Worm (Caenorhabditis elegans) whole organism, late embryonic: ENCODE measurements around the gene mdt-28.

ENCODE experiments used
- C38D4.7 ChIP-seq: fragments of 200-800 bp; sonication (Bioruptor generic); optimal IDR thresholded peaks from 2 replicates; lab custom pipeline; 2018; ENCODE audit warnings: mild to moderate bottlenecking, missing genetic modification characterization, moderate library complexity, missing compliant biosample characterization
- K02D7.2 ChIP-seq: sonication (generic microtip); optimal IDR thresholded peaks from 2 replicates; lab custom pipeline; 2017; ENCODE audit warnings: mild to moderate bottlenecking, missing genetic modification characterization, missing compliant biosample characterization
- K09A11.1 ChIP-seq: sonication (generic microtip); optimal IDR thresholded peaks from 2 replicates; lab custom pipeline; 2017; ENCODE audit warnings: antibody characterized with exemption, mild to moderate bottlenecking, missing genetic modification characterization, missing compliant biosample characterization; ENCODE audit not compliant: insufficient read depth
- T23F11.4 ChIP-seq: fragments of 200-800 bp; sonication (Bioruptor generic); optimal IDR thresholded peaks from 2 replicates; lab custom pipeline; 2018; ENCODE audit warnings: mild to moderate bottlenecking, missing genetic modification characterization, missing compliant biosample characterization
- ama-1 ChIP-seq: fragments of 150-350 bp; optimal IDR thresholded peaks from 2 replicates; lab custom pipeline; 2014
- ceh-14 ChIP-seq: sonication (generic microtip); optimal IDR thresholded peaks from 2 replicates; lab custom pipeline; 2016; ENCODE audit warnings: missing genotype, missing genetic modification characterization, missing compliant biosample characterization
- ceh-2 ChIP-seq: sonication (generic microtip); optimal IDR thresholded peaks from 2 replicates; lab custom pipeline; 2016; ENCODE audit warnings: missing genotype, missing genetic modification characterization, missing compliant biosample characterization
- ceh-24 ChIP-seq: sonication (generic microtip); optimal IDR thresholded peaks from 2 replicates; lab custom pipeline; 2016; ENCODE audit warnings: mild to moderate bottlenecking, missing genetic modification characterization, missing compliant biosample characterization
- ceh-30 ChIP-seq: fragments of 150-350 bp; optimal IDR thresholded peaks from 2 replicates; lab custom pipeline; 2014; ENCODE audit warnings: missing biosample characterization, missing genetic modification characterization
- ceh-34 ChIP-seq: sonication (generic microtip); optimal IDR thresholded peaks from 2 replicates; lab custom pipeline; 2016; ENCODE audit warnings: mild to moderate bottlenecking, missing genetic modification characterization, missing compliant biosample characterization
- ceh-45 ChIP-seq: fragments of 200-800 bp; sonication (Bioruptor generic); IDR thresholded peaks from 2 replicates; pipeline ENCODE4 v1.3.6; 2022; ENCODE audit warnings: missing genetic modification reagents, missing genetic modification characterization, missing compliant biosample characterization
- che-1 ChIP-seq: sonication (generic microtip); optimal IDR thresholded peaks from 2 replicates; lab custom pipeline; 2016; ENCODE audit warnings: mild to moderate bottlenecking, missing genetic modification characterization, missing compliant biosample characterization
- dve-1 ChIP-seq: sonication (generic microtip); optimal IDR thresholded peaks from 2 replicates; lab custom pipeline; 2017; ENCODE audit warnings: antibody characterized with exemption, mild to moderate bottlenecking, missing genetic modification characterization, missing compliant biosample characterization
- elt-2 ChIP-seq: sonication (generic microtip); optimal IDR thresholded peaks from 2 replicates; lab custom pipeline; 2016; ENCODE audit warnings: missing genetic modification reagents, missing genetic modification characterization, missing compliant biosample characterization
- elt-4 ChIP-seq: sonication (generic microtip); optimal IDR thresholded peaks from 2 replicates; lab custom pipeline; 2016; ENCODE audit warnings: missing genetic modification characterization, missing compliant biosample characterization
- ets-4 ChIP-seq: sonication (generic microtip); optimal IDR thresholded peaks from 2 replicates; lab custom pipeline; 2016; ENCODE audit warnings: missing genetic modification characterization, missing compliant biosample characterization
- fax-1 ChIP-seq: sonication (generic microtip); optimal IDR thresholded peaks from 2 replicates; lab custom pipeline; 2016; ENCODE audit warnings: missing genotype, missing genetic modification characterization, missing compliant biosample characterization
- fkh-10 ChIP-seq: fragments of 150-350 bp; optimal IDR thresholded peaks from 2 replicates; lab custom pipeline; 2014; ENCODE audit warnings: missing biosample characterization, missing genetic modification reagents, missing genetic modification characterization
- fkh-6 ChIP-seq: sonication (generic microtip); optimal IDR thresholded peaks from 2 replicates; lab custom pipeline; 2016; ENCODE audit warnings: missing genetic modification characterization, missing compliant biosample characterization
- mec-3 ChIP-seq: sonication (generic microtip); optimal IDR thresholded peaks from 2 replicates; lab custom pipeline; 2016; ENCODE audit warnings: borderline replicate concordance, missing genetic modification characterization, missing compliant biosample characterization
- nfya-1 ChIP-seq: sonication (generic microtip); optimal IDR thresholded peaks from 2 replicates; lab custom pipeline; 2017; ENCODE audit warnings: missing genetic modification characterization, mild to moderate bottlenecking, missing compliant biosample characterization, antibody characterized with exemption, moderate library complexity
- nhr-11 ChIP-seq: fragments of 150-350 bp; optimal IDR thresholded peaks from 2 replicates; lab custom pipeline; 2014; ENCODE audit warnings: missing biosample characterization, missing genetic modification characterization
- nhr-232 ChIP-seq: sonication (generic microtip); optimal IDR thresholded peaks from 2 replicates; lab custom pipeline; 2016; ENCODE audit warnings: missing genetic modification characterization, missing compliant biosample characterization
- npax-4 ChIP-seq: sonication (generic microtip); optimal IDR thresholded peaks from 2 replicates; lab custom pipeline; 2016; ENCODE audit warnings: missing genetic modification characterization, missing compliant biosample characterization
- odd-2 ChIP-seq: sonication (generic microtip); optimal IDR thresholded peaks from 2 replicates; lab custom pipeline; 2017; ENCODE audit warnings: antibody characterized with exemption, mild to moderate bottlenecking, missing genetic modification characterization, missing compliant biosample characterization
- pat-9 ChIP-seq: fragments of 200-800 bp; sonication (Bioruptor generic); optimal IDR thresholded peaks from 2 replicates; lab custom pipeline; 2018; ENCODE audit warnings: mild to moderate bottlenecking, missing genetic modification characterization, moderate library complexity, missing compliant biosample characterization
- pha-2 ChIP-seq: sonication (generic microtip); optimal IDR thresholded peaks from 2 replicates; lab custom pipeline; 2017; ENCODE audit warnings: mild to moderate bottlenecking, missing genetic modification characterization, missing compliant biosample characterization
- ref-2 ChIP-seq: sonication (generic microtip); optimal IDR thresholded peaks from 2 replicates; lab custom pipeline; 2016; ENCODE audit warnings: missing genetic modification characterization, missing compliant biosample characterization
- rnt-1 ChIP-seq: sonication (generic microtip); optimal IDR thresholded peaks from 2 replicates; lab custom pipeline; 2016; ENCODE audit warnings: missing genetic modification characterization, missing compliant biosample characterization
- sdc-2 ChIP-seq: sonication (generic microtip); optimal IDR thresholded peaks from 2 replicates; lab custom pipeline; 2016; ENCODE audit warnings: missing genotype, missing genetic modification characterization, missing compliant biosample characterization
- sox-2 ChIP-seq: fragments of 200-800 bp; sonication (Bioruptor generic); IDR thresholded peaks from 2 replicates; pipeline ENCODE4 v1.3.6; 2022; ENCODE audit warnings: missing genetic modification reagents, missing genetic modification characterization, missing compliant biosample characterization
- sox-4 ChIP-seq: sonication (generic microtip); optimal IDR thresholded peaks from 2 replicates; lab custom pipeline; 2017; ENCODE audit warnings: mild to moderate bottlenecking, missing genetic modification characterization, inconsistent platforms, missing compliant biosample characterization
- tbx-7 ChIP-seq: sonication (generic microtip); optimal IDR thresholded peaks from 2 replicates; lab custom pipeline; 2016; ENCODE audit warnings: missing genotype, missing genetic modification characterization, missing compliant biosample characterization
- ttx-3 ChIP-seq: sonication (generic microtip); optimal IDR thresholded peaks from 2 replicates; lab custom pipeline; 2016; ENCODE audit warnings: missing genetic modification reagents, missing genetic modification characterization, missing compliant biosample characterization
- unc-42 ChIP-seq: sonication (generic microtip); optimal IDR thresholded peaks from 2 replicates; lab custom pipeline; 2016; ENCODE audit warnings: missing genotype, missing genetic modification characterization, missing compliant biosample characterization
- zip-5 ChIP-seq: sonication (generic microtip); optimal IDR thresholded peaks from 2 replicates; lab custom pipeline; 2016; ENCODE audit warnings: missing genetic modification characterization, missing compliant biosample characterization

mdt-28 gene

ce11 chrV:15544898-15545297, 30.3 kb downstream of the mdt-28 start, which contains the start of gene glb-14:
glb-14 (minus strand) TSS chrV:15544994.
- TF ChIP-seq sdc-2 (tag; lab: Kevin White, UChicago) (no peak), nfya-1 (tag; lab: Kevin White, UChicago) (peak; percentile 63), nhr-11 (tag; lab: Kevin White, UChicago) (no peak), ceh-14 (tag; lab: Kevin White, UChicago) (no peak)

- TF ChIP-seq ceh-45 (GFP tag; lab: Robert Waterston, UW) = no peak
- TF ChIP-seq sox-4 (tag; lab: Kevin White, UChicago) = no peak
- TF ChIP-seq sox-2 (GFP tag; lab: Robert Waterston, UW) = no peak
- TF ChIP-seq fax-1 (tag; lab: Kevin White, UChicago) = no peak
- no peak for TF ChIP-seq npax-4 (tag; lab: Kevin White, UChicago)
- TF ChIP-seq che-1 (tag; lab: Kevin White, UChicago) = no peak
- TF ChIP-seq ceh-14 (tag; lab: Kevin White, UChicago) = no peak
- TF ChIP-seq nhr-232 (tag; lab: Kevin White, UChicago) = no peak
- TF ChIP-seq ceh-30 (tag; lab: Kevin White, UChicago) = no peak
- no peak for TF ChIP-seq ceh-34 (tag; lab: Kevin White, UChicago)
- TF ChIP-seq ceh-2 = no peak
- no peak for TF ChIP-seq elt-2 (tag; lab: Kevin White, UChicago)
- TF ChIP-seq K02D7.2 (tag; lab: Kevin White, UChicago) = no peak
- TF ChIP-seq unc-42 (tag; lab: Kevin White, UChicago) = no peak
- no peak for TF ChIP-seq mec-3 (tag; lab: Kevin White, UChicago)
- TF ChIP-seq ceh-24 (tag; lab: Kevin White, UChicago) = no peak
- TF ChIP-seq tbx-7 (tag; lab: Kevin White, UChicago) = no peak
- no peak for TF ChIP-seq T23F11.4
- no peak for TF ChIP-seq fkh-10
- TF ChIP-seq odd-2 = no peak
Observed at ce11 chrV:15543252-15543651, 32.0 kb downstream of the mdt-28 start.

DNA sequence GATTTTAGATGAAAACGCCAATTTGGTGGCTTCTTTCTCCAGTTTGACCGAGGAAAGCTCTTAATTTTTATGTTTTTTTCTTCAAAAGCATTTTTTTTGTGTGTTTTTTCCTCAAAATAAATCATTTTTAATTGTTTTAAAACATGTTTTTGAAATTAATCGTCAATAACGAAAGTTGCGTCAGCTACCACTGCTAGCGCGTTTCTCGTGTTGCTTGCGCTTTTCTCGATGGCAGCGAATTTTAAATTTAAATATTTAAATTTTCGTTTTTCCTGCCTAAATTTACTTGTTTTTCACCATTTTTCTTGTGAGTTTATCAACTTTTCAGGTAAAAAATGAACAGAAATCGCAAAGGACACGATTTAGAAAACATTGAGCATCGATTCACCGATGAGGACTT, 37.3 kb downstream of the mdt-28 start, which contains the start of gene prde-1:
Gene prde-1, plus strand, starts transcription at position 322 of the 400 bp plus-strand sequence.
- no peak for TF ChIP-seq ref-2 (tag; lab: Kevin White, UChicago)
- TF ChIP-seq dve-1 = no peak

- no peak for TF ChIP-seq ttx-3 (tag; lab: Kevin White, UChicago)
- TF ChIP-seq ets-4 (tag; lab: Kevin White, UChicago) = no peak
- TF ChIP-seq pat-9 (tag; lab: Kevin White, UChicago) = no peak
- no peak for TF ChIP-seq sox-2 (GFP tag; lab: Robert Waterston, UW)
- no peak for TF ChIP-seq zip-5 (tag; lab: Kevin White, UChicago)
- TF ChIP-seq nhr-11 (tag; lab: Kevin White, UChicago) = no peak
Observed at ce11 chrV:15536320-15536719, 38.9 kb downstream of the mdt-28 start, which contains the start of gene F21A3.4. F21A3.4 (plus strand) TSS chrV:15536620.

DNA sequence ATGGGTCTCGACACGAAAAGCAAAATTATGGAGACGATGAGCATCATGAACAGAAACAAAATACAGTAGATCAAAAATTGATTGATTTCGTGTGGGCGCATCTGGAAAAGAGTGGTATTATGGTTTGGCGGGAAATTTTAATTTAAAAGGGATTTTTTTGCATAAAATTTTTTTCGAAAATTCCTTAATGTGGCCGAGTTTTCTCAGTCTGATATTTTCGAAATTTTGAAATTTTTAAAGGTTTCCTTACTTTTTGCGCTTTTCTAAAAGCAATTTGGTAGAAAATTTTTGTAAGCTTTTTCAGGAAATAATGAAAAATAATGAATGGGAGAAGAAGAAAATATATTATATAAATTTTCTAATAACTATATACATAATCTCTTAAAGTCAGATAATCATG, 41.3 kb downstream of the mdt-28 start, which contains the start of gene F21A3.2:
Gene F21A3.2, minus strand, starts transcription at position 101 of the 400 bp plus-strand sequence.
- TF ChIP-seq elt-4 (tag; lab: Kevin White, UChicago) (no peak), K02D7.2 (tag; lab: Kevin White, UChicago) (no peak), ceh-14 (tag; lab: Kevin White, UChicago) (no peak)
- TF ChIP-seq, all 69 proteins: peak for 0

DNA sequence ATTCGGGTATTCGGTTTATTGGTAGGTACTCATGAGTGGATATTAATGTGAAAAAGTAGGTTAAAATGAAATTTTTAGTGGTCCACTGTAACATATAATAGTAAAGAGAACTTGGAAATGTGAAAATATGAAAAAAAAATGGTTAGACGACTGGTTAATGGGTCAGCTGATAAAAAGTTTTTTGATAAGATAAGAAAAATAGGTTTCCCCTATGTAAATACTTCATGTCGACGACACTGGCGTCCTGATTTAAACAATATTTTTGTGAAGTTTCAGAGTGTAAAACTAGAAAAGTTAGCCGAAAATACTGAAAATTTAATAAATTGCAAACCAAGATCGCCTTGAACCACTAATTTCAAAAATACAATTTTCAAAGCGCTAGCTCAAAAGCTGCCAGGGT, 42.1 kb downstream of the mdt-28 start, which contains the start of gene F21A3.11:
Gene F21A3.11, minus strand, starts transcription at position 117 of the 400 bp plus-strand sequence.
- TF ChIP-seq rnt-1 (no peak), K09A11.1 (no peak), pha-2 (tag; lab: Kevin White, UChicago) (no peak), elt-2 (tag; lab: Kevin White, UChicago) (peak; percentile 69), nhr-232 (tag; lab: Kevin White, UChicago) (no peak), C38D4.7 (GFP tag; lab: Kevin White, UChicago) (no peak), ama-1 (lab: Kevin White, UChicago) (no peak), fkh-6 (tag; lab: Kevin White, UChicago) (no peak)
